Fruit fly (Drosophila melanogaster) whole organism, embryonic: Measurements from ENCODE around the gene CG1910.

ENCODE experiments used
- Asciz ChIP-seq: fragments of 200-800 bp; sonication (Bioruptor generic); optimal IDR thresholded peaks from 2 replicates; lab custom pipeline; 2017; ENCODE audit warnings: missing biosample characterization, mild to moderate bottlenecking, missing genetic modification characterization, missing genetic modification reagents
- Atf6 ChIP-seq: fragments of 200-800 bp; sonication (Bioruptor generic); IDR thresholded peaks from 2 replicates; pipeline ENCODE4 v1.3.6; 2022; ENCODE audit warnings: missing biosample characterization, missing genetic modification characterization
- Awh ChIP-seq: fragments of 200-800 bp; sonication (Bioruptor generic); IDR thresholded peaks from 2 replicates; pipeline ENCODE4, ENCODE4 v1.3.6; 2022; ENCODE audit warnings: missing biosample characterization, missing genetic modification characterization
- CG10543 ChIP-seq: fragments of 200-800 bp; sonication (Bioruptor generic); optimal IDR thresholded peaks from 3 replicates; lab custom pipeline; 2017; ENCODE audit warnings: missing biosample characterization, mild to moderate bottlenecking, missing genetic modification characterization, moderate library complexity
- CG15269 ChIP-seq: fragments of 200-800 bp; sonication (Bioruptor generic); optimal IDR thresholded peaks from 2 replicates; lab custom pipeline; 2018; ENCODE audit warnings: missing biosample characterization, mild to moderate bottlenecking, missing genetic modification characterization, moderate library complexity
- CG2202 ChIP-seq: fragments of 200-800 bp; sonication (Bioruptor generic); optimal IDR thresholded peaks from 2 replicates; lab custom pipeline; 2018; ENCODE audit warnings: missing biosample characterization, mild to moderate bottlenecking, missing genetic modification characterization
- CG30020 ChIP-seq: fragments of 200-800 bp; optimal IDR thresholded peaks from 2 replicates; lab custom pipeline; 2019; ENCODE audit warnings: missing biosample characterization, mild to moderate bottlenecking, missing genetic modification characterization, moderate library complexity
- CG31365 ChIP-seq: fragments of 200-800 bp; sonication (Bioruptor generic); optimal IDR thresholded peaks from 2 replicates; lab custom pipeline; 2018; ENCODE audit warnings: missing biosample characterization, mild to moderate bottlenecking, missing genetic modification characterization
- CG33213 ChIP-seq: fragments of 200-800 bp; sonication (Bioruptor generic); optimal IDR thresholded peaks from 3 replicates; lab custom pipeline; 2016; ENCODE audit warnings: missing biosample characterization, missing genetic modification characterization
- CG4730 ChIP-seq: fragments of 200-800 bp; sonication (Bioruptor generic); IDR thresholded peaks from 2 replicates; pipeline ENCODE4 v1.3.6; 2022; ENCODE audit warnings: missing biosample characterization, missing genetic modification characterization
- CG7357 ChIP-seq: fragments of 200-800 bp; sonication (Bioruptor generic); IDR thresholded peaks from 3 replicates; pipeline ENCODE4 v1.3.6; 2022; ENCODE audit warnings: missing biosample characterization, missing genetic modification characterization
- CG7786 ChIP-seq: fragments of 200-800 bp; sonication (Bioruptor generic); optimal IDR thresholded peaks from 2 replicates; lab custom pipeline; 2016; ENCODE audit warnings: missing biosample characterization, missing genetic modification characterization
- CG7839 ChIP-seq: fragments of 200-800 bp; sonication (Bioruptor generic); optimal IDR thresholded peaks from 3 replicates; lab custom pipeline; 2018; ENCODE audit warnings: missing biosample characterization, mild to moderate bottlenecking, missing genetic modification characterization, moderate library complexity
- CG7928 ChIP-seq: fragments of 200-800 bp; sonication (Bioruptor generic); optimal IDR thresholded peaks from 2 replicates; lab custom pipeline; 2017; ENCODE audit warnings: missing biosample characterization, mild to moderate bottlenecking, missing genetic modification characterization
- CG8359 ChIP-seq: fragments of 200-800 bp; sonication (Bioruptor generic); optimal IDR thresholded peaks from 2 replicates; lab custom pipeline; 2017; ENCODE audit warnings: missing biosample characterization, mild to moderate bottlenecking, missing genetic modification characterization, borderline replicate concordance
- CG9932 ChIP-seq: fragments of 200-800 bp; sonication (Bioruptor generic); IDR thresholded peaks from 2 replicates; pipeline ENCODE4 v1.3.6; 2022; ENCODE audit warnings: missing biosample characterization, missing genetic modification characterization
- ERR ChIP-seq: fragments of 200-800 bp; sonication (Bioruptor generic); optimal IDR thresholded peaks from 2 replicates; lab custom pipeline; 2016; ENCODE audit warnings: missing biosample characterization, missing genetic modification characterization
- Eip74EF ChIP-seq, 2 experiments: fragments of 200-800 bp in 1 of 2; fragments of >200 bp in 1 of 2; sonication (Bioruptor generic) in 1 of 2; optimal IDR thresholded peaks; 2 replicates each; lab custom pipeline; 2017 to 2019; ENCODE audit warnings: missing biosample characterization in 2 of 2, missing genetic modification characterization in 2 of 2, mild to moderate bottlenecking in 1 of 2, moderate library complexity in 1 of 2
- Hmr ChIP-seq: fragments of 200-800 bp; sonication (Bioruptor generic); optimal IDR thresholded peaks from 3 replicates; lab custom pipeline; 2017; ENCODE audit warnings: mild to moderate bottlenecking, missing biosample characterization, missing genetic modification reagents, missing genetic modification characterization
- Lim3 ChIP-seq: fragments of 200-800 bp; sonication (Bioruptor generic); IDR thresholded peaks from 2 replicates; pipeline ENCODE4 v1.3.6; 2022; ENCODE audit warnings: missing biosample characterization, missing genetic modification characterization
- Med ChIP-seq: fragments of 200-800 bp; sonication (Bioruptor generic); peaks from one replicate; lab custom pipeline; 2016; ENCODE audit warnings: missing biosample characterization, missing genetic modification characterization, mild to moderate bottlenecking, inconsistent platforms, moderate library complexity
- NFAT ChIP-seq: fragments of 200-800 bp; sonication (Bioruptor generic); IDR thresholded peaks from 2 replicates; pipeline ENCODE4 v1.3.6; 2022; ENCODE audit warnings: missing biosample characterization, missing genetic modification characterization
- Scr ChIP-seq: fragments of 200-800 bp; sonication (Bioruptor generic); IDR thresholded peaks from 2 replicates; pipeline ENCODE4 v1.3.6; 2022; ENCODE audit warnings: missing biosample characterization, missing genetic modification characterization; ENCODE audit not compliant: partially characterized antibody
- Six4 ChIP-seq: fragments of 200-800 bp; sonication (Bioruptor generic); optimal IDR thresholded peaks from 2 replicates; lab custom pipeline; 2016; ENCODE audit warnings: missing biosample characterization, missing genetic modification characterization
- Sox100B ChIP-seq: fragments of 200-800 bp; sonication (Bioruptor generic); optimal IDR thresholded peaks from 3 replicates; lab custom pipeline; 2018; ENCODE audit warnings: missing biosample characterization, mild to moderate bottlenecking, missing genetic modification characterization
- Usf ChIP-seq: fragments of 200-800 bp; sonication (Bioruptor generic); optimal IDR thresholded peaks from 2 replicates; lab custom pipeline; 2017; ENCODE audit warnings: missing genotype, missing biosample characterization, missing genetic modification characterization
- aop ChIP-seq: fragments of 200-800 bp; sonication (Bioruptor generic); IDR thresholded peaks from 2 replicates; pipeline ENCODE4 v1.3.6; 2022; ENCODE audit warnings: missing biosample characterization, missing genetic modification characterization
- bab2 ChIP-seq: fragments of 200-800 bp; sonication (Bioruptor generic); optimal IDR thresholded peaks from 2 replicates; lab custom pipeline; 2016; ENCODE audit warnings: missing biosample characterization, missing genetic modification characterization
- cg ChIP-seq: fragments of 200-800 bp; sonication (Bioruptor generic); optimal IDR thresholded peaks from 3 replicates; lab custom pipeline; 2019; ENCODE audit warnings: missing biosample characterization, mild to moderate bottlenecking, missing genetic modification characterization, moderate library complexity
- chm ChIP-seq: fragments of 200-800 bp; sonication (Bioruptor generic); IDR thresholded peaks from 2 replicates; pipeline ENCODE4 v1.3.6; 2022; ENCODE audit warnings: missing biosample characterization, missing genetic modification characterization
- da ChIP-seq: fragments of 200-800 bp; sonication (Bioruptor generic); optimal IDR thresholded peaks from 2 replicates; lab custom pipeline; 2016; ENCODE audit warnings: missing biosample characterization, missing genetic modification characterization
- exex ChIP-seq: fragments of 200-800 bp; sonication (Bioruptor generic); optimal IDR thresholded peaks from 4 replicates; lab custom pipeline; 2018; ENCODE audit warnings: missing biosample characterization, mild to moderate bottlenecking, missing genetic modification characterization, moderate library complexity
- fd96Cb ChIP-seq: fragments of 200-800 bp; sonication (Bioruptor generic); optimal IDR thresholded peaks from 2 replicates; lab custom pipeline; 2018; ENCODE audit warnings: missing biosample characterization, mild to moderate bottlenecking, missing genetic modification characterization, moderate library complexity
- grn ChIP-seq: fragments of 200-800 bp; sonication (Bioruptor generic); optimal IDR thresholded peaks from 3 replicates; lab custom pipeline; 2017; ENCODE audit warnings: missing biosample characterization, missing genetic modification characterization
- inv ChIP-seq: fragments of 200-800 bp; sonication (Bioruptor generic); IDR thresholded peaks from 2 replicates; pipeline ENCODE4 v1.3.6; 2022; ENCODE audit warnings: missing biosample characterization, missing genetic modification characterization; ENCODE audit not compliant: partially characterized antibody
- jumu ChIP-seq: fragments of 200-800 bp; sonication (Bioruptor generic); optimal IDR thresholded peaks from 3 replicates; lab custom pipeline; 2016; ENCODE audit warnings: missing biosample characterization, missing genetic modification characterization
- lilli ChIP-seq: fragments of 200-800 bp; sonication (Bioruptor generic); optimal IDR thresholded peaks from 3 replicates; lab custom pipeline; 2016; ENCODE audit warnings: missing biosample characterization, missing genetic modification characterization
- lov ChIP-seq, 2 experiments: fragments of 200-800 bp in 1 of 2; fragments of >200 bp in 1 of 2; sonication (Bioruptor generic) in 1 of 2; IDR thresholded peaks in 1 of 2; optimal IDR thresholded peaks in 1 of 2; 2 replicates in 1 of 2; 3 replicates in 1 of 2; pipeline versions ENCODE4 v1.3.6 to Lab custom; 2017 to 2022; ENCODE audit warnings: missing biosample characterization in 1 of 2, missing genetic modification characterization in 1 of 2
- mam ChIP-seq: fragments of 200-800 bp; sonication (Bioruptor generic); optimal IDR thresholded peaks from 3 replicates; lab custom pipeline; 2016; ENCODE audit warnings: missing biosample characterization, missing genetic modification characterization
- pros ChIP-seq: fragments of 200-800 bp; sonication (Bioruptor generic); optimal IDR thresholded peaks from 3 replicates; lab custom pipeline; 2019; ENCODE audit warnings: missing biosample characterization, mild to moderate bottlenecking, missing genetic modification characterization, moderate library complexity
- psq ChIP-seq: fragments of 200-800 bp; sonication (Bioruptor generic); optimal IDR thresholded peaks from 2 replicates; lab custom pipeline; 2017; ENCODE audit warnings: missing biosample characterization, missing genetic modification characterization
- pum ChIP-seq: fragments of 200-800 bp; sonication (Bioruptor generic); optimal IDR thresholded peaks from 2 replicates; lab custom pipeline; 2016; ENCODE audit warnings: missing biosample characterization, missing genetic modification characterization
- ranshi ChIP-seq: fragments of 200-800 bp; sonication (Bioruptor generic); IDR thresholded peaks from 2 replicates; pipeline ENCODE4 v1.3.6; 2022; ENCODE audit warnings: missing biosample characterization, missing genetic modification characterization
- shn ChIP-seq: fragments of 200-800 bp; sonication (Bioruptor generic); optimal IDR thresholded peaks from 3 replicates; lab custom pipeline; 2016; ENCODE audit warnings: missing biosample characterization, missing genetic modification characterization
- sna ChIP-seq: fragments of 200-800 bp; sonication (Bioruptor generic); IDR thresholded peaks from 2 replicates; pipeline ENCODE4 v1.3.6; 2022; ENCODE audit warnings: missing biosample characterization, missing genetic modification characterization; ENCODE audit not compliant: partially characterized antibody
- ttk ChIP-seq: fragments of 200-800 bp; sonication (Bioruptor generic); IDR thresholded peaks from 2 replicates; pipeline ENCODE4 v2.1.2; 2022; ENCODE audit warnings: missing biosample characterization, missing genetic modification characterization
- vfl ChIP-seq: fragments of 200-800 bp; sonication (Bioruptor generic); optimal IDR thresholded peaks from 2 replicates; lab custom pipeline; 2016; ENCODE audit warnings: missing biosample characterization, missing genetic modification characterization
- vvl ChIP-seq: fragments of 200-800 bp; sonication (Bioruptor generic); IDR thresholded peaks from 2 replicates; pipeline ENCODE4 v1.3.6; 2022; ENCODE audit warnings: missing biosample characterization, missing genetic modification characterization
- z ChIP-seq: fragments of 200-800 bp; sonication (Bioruptor generic); IDR thresholded peaks from 3 replicates; pipeline ENCODE4 v1.3.6; 2022; ENCODE audit warnings: missing biosample characterization, missing genetic modification characterization

CG1910 gene

dm6 chr3R:31725486-31726227 lies 21.8 kb upstream of the CG1910 start (continued):
- peak; percentile 63 for TF ChIP-seq Med (GFP tag; lab: Kevin White, UChicago)
- TF ChIP-seq Scr = 0 out of 2 replicates have a peak, but pooled peaks have one; percentile 15
- TF ChIP-seq ERR = no peak
- TF ChIP-seq CG8359 (GFP tag; lab: Kevin White, UChicago) = no peak
- no peak for TF ChIP-seq psq (GFP tag; lab: Kevin White, UChicago)
- TF ChIP-seq vvl (GFP tag; lab: Robert Waterston, UW) = no peak
- no peak for TF ChIP-seq da (GFP tag; lab: Kevin White, UChicago)
- no peak for TF ChIP-seq ranshi (GFP tag; lab: Robert Waterston, UW)
- no peak for TF ChIP-seq CG7928 (GFP tag; lab: Kevin White, UChicago)
- no peak for TF ChIP-seq Sox100B (GFP tag; lab: Kevin White, UChicago)
- TF ChIP-seq Asciz (GFP tag; lab: Kevin White, UChicago) = peak; percentile 37
- TF ChIP-seq Lim3 (GFP tag; lab: Robert Waterston, UW) = no peak
- TF ChIP-seq lilli = no peak
- no peak for TF ChIP-seq grn
- TF ChIP-seq fd96Cb (tag; lab: Kevin White, UChicago) = no peak
- peak; percentile 3; the same call in 1 of the 2 replicates for TF ChIP-seq NFAT (GFP tag; lab: Robert Waterston, UW)
- TF ChIP-seq Awh = no peak
- no peak for TF ChIP-seq CG4730 (GFP tag; lab: Robert Waterston, UW)
- 0 out of 2 replicates have a peak, but pooled peaks have one; percentile 18 for TF ChIP-seq sna (GFP tag; lab: Robert Waterston, UW)
- TF ChIP-seq cg = peak; percentile 75
- TF ChIP-seq CG2202 (tag; lab: Kevin White, UChicago) = no peak
- TF ChIP-seq exex = no peak
- no peak for TF ChIP-seq CG10543 (GFP tag; lab: Kevin White, UChicago)
- no peak for TF ChIP-seq Hmr (GFP tag; lab: Kevin White, UChicago)
- peak in 1 of 2 experiments; percentile 2 for TF ChIP-seq Eip74EF (GFP tag; optimal IDR thresholded peaks at IDR 0.05; lab: Kevin White, UChicago)
- no peak for TF ChIP-seq CG9932 (GFP tag; lab: Robert Waterston, UW)
- TF ChIP-seq CG31365 (tag; lab: Kevin White, UChicago) = no peak
- TF ChIP-seq CG7839 (tag; lab: Kevin White, UChicago) = no peak
- peak; percentile 23 for TF ChIP-seq CG33213 (GFP tag; lab: Kevin White, UChicago)
- TF ChIP-seq CG7786 (GFP tag; lab: Kevin White, UChicago) = no peak
- TF ChIP-seq bab2 = no peak
- TF ChIP-seq Usf (GFP tag; lab: Kevin White, UChicago) = no peak
- no peak for TF ChIP-seq vfl (GFP tag; lab: Kevin White, UChicago)
- no peak for TF ChIP-seq jumu (GFP tag; lab: Kevin White, UChicago)
- no peak for TF ChIP-seq lov (optimal IDR thresholded peaks at IDR 0.05; lab: Kevin White, UChicago)
- TF ChIP-seq lov (GFP tag; IDR thresholded peaks at IDR 0.05; lab: Robert Waterston, UW) = peak; percentile 32; the same call in 2 of the 3 replicates
- no peak for TF ChIP-seq shn
- TF ChIP-seq ttk = peak; percentile 79
- TF ChIP-seq Atf6 = no peak
- peak; percentile 41; the same call in 1 of the 2 replicates for TF ChIP-seq chm
- no peak for TF ChIP-seq inv (GFP tag; lab: Robert Waterston, UW)
- no peak for TF ChIP-seq Six4 (GFP tag; lab: Kevin White, UChicago)
- no peak for TF ChIP-seq CG15269 (tag; lab: Kevin White, UChicago)
- TF ChIP-seq CG30020 (tag; lab: Kevin White, UChicago) = no peak
- peak; percentile 66 for TF ChIP-seq pros (GFP tag; lab: Kevin White, UChicago)
- no peak for TF ChIP-seq mam (GFP tag; lab: Kevin White, UChicago)
- TF ChIP-seq aop = peak; percentile 83; the same call in 1 of the 2 replicates
- TF ChIP-seq pum (GFP tag; lab: Kevin White, UChicago) = no peak
- TF ChIP-seq CG7357 (GFP tag; lab: Robert Waterston, UW) = no peak
- peak; percentile 47; the same call in 1 of the 3 replicates for TF ChIP-seq z (GFP tag; lab: Robert Waterston, UW)
